Worm (Caenorhabditis elegans) whole organism, midembryonic: Measurements from ENCODE around the gene srab-21.

ENCODE experiments used
- med-1 ChIP-seq: sonication (generic microtip); optimal IDR thresholded peaks from 2 replicates; lab custom pipeline; 2017; ENCODE audit warnings: missing genetic modification characterization, mild to moderate bottlenecking, missing compliant biosample characterization, antibody characterized with exemption, missing genetic modification reagents; ENCODE audit not compliant: insufficient read depth
- ref-1 ChIP-seq: fragments of 200-800 bp; sonication (Bioruptor generic); conservative IDR thresholded peaks from 2 replicates; pipeline ENCODE4 v1.3.6; 2022; ENCODE audit warnings: missing genetic modification reagents, missing genetic modification characterization, missing compliant biosample characterization
- ztf-23 ChIP-seq: fragments of 200-800 bp; sonication (Bioruptor generic); IDR thresholded peaks from 2 replicates; pipeline ENCODE4 v1.3.6; 2022; ENCODE audit warnings: missing genetic modification reagents, missing genetic modification characterization, missing compliant biosample characterization

DNA sequence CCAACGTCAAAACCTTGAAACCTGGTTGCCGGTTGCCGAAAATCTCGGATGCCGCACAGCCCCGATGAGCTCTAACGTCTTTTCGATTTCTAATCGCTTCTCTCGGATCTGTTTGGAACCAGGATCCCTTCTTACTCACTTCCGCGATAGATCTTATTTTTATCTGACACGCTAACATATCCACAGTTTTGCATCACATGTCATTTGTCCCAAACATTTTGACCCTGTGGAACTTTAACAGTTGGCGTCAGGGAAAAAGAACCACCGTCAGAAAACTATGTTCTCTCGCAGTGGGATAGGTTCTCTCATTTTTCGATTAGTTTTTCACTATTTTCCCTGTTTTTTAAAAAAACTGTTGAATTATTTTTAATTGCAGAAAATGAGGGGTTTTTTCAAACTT is 25.9 kb downstream of the srab-21 start, which contains the start of gene T20D4.11:
- TF ChIP-seq ref-1 (GFP tag; lab: Robert Waterston, UW): no peak
- TF ChIP-seq med-1 (GFP tag; lab: Kevin White, UChicago): no peak
- no peak for TF ChIP-seq ztf-23 (GFP tag; lab: Robert Waterston, UW)
